Fruit fly (Drosophila melanogaster) Kc167 (cell line): Measurements from ENCODE around the gene ninaD.

Experiments used
- Sin3A ChIP-seq: fragments of >200 bp; optimal IDR thresholded peaks from 2 replicates; lab custom pipeline; 2018; ENCODE audit warnings: missing external identifiers
- h ChIP-seq: fragments of >200 bp; optimal IDR thresholded peaks from 3 replicates; lab custom pipeline; 2018; ENCODE audit warnings: missing external identifiers
- insv ChIP-seq: fragments of >200 bp; optimal IDR thresholded peaks from 3 replicates; lab custom pipeline; 2018; ENCODE audit warnings: missing external identifiers

DNA sequence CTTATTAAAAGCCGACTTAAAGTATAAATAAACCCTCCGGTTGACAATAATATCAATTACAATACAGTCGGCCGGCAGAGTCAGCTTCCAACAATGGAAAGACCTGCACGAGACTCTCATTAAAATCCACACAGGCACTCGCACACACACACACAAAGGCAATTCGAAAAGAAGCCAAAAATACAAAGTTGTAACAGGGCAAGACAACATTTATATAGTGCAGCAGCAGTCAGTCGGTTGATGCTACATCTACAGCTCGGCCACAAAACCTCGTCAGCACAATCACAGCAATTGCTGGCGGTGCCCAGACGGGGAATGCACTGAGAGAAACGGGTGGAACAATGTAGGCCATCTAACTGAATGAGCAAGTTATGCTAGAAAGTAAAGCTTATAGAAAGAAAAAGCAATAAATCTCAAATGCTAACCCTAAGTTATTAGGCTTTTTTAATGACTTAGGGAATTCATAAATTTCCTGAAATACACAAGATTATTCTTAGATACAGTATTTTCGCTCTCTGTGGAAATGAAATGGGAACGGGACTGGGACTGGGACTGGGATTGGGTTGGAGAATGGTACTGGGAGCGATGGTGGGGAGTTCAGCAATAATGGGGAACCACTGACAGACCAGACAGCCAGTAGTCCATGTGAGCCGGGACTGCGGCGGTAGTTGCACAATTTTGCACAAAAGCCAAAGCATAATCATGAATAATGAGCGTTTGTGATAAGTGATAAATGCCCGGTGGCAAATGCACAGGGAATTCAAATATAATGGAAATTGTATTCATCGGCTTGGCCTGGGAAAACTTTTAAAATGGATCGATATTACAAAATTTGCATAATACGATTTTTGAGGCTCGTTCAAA, 40.2 kb downstream of the ninaD start:
- TF ChIP-seq Sin3A (lab: Kevin White, UChicago) (no peak), insv (lab: Kevin White, UChicago) (no peak), h (lab: Kevin White, UChicago) (no peak)
